Fruit fly (Drosophila melanogaster): ENCODE data around the gene nAChRalpha5.

The nAChRalpha5 gene

DNA sequence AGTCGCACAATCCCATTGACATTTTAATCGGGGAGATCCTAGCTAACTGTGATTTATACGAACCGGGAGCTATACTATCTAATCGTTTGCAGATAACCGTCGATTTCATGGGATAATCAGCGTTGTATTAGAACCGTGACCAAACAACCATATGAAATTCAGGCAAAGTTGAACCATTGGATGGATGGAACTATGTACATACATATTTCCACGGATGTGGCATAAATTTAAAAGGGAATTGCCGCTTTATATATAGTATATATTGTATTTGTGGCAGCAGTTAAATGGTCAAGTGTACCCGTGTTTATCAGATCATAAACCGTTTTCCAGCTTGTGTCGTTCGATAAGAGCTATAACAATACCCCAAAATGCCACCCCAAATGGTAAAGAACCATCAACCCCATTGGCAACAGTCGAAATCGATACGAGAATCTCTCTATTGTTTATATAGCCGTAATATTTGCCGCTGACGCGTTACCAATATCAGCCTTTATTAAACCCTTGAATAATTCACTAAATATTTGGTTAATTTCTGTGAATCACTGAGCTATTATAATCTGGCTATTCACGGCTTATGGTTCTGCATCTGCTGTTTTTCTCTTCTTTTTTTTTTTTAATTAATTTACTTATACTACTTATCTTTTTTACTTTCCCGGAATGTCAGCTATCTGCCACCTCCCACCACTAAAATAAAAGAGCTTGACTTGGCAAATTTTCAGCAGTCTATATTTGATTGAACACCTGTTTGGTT, 27.5 kb upstream of the nAChRalpha5 start, which contains the start of gene bgm:
Gene bgm (plus strand): TSS at position 701 of the 751 bp plus-strand sequence.
- TF ChIP-seq Ets98B (GFP tag; IDR thresholded peaks at IDR 0.05) = no peak

DNA sequence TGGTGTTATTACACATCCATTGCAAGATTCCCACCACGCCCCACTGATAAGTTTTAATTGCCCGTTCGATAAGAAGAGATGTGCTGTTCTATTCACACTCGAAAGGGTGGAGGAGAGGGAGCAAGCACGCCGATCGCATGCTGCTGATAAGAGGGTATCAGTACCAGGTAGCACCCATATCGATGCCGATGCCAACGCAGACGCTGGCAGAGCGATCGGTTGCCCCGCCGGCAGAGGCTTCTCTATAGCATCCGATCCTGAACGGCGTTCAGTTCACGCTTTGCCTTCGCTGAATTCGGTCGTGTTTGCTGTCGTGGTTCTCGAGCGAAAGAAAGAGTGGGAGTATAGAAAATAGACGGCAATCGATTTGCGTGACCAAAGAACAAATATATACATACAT, 26.5 kb upstream of the nAChRalpha5 start:
- no peak for TF ChIP-seq CG8159 (tag; optimal IDR thresholded peaks at IDR 0.05)

DNA sequence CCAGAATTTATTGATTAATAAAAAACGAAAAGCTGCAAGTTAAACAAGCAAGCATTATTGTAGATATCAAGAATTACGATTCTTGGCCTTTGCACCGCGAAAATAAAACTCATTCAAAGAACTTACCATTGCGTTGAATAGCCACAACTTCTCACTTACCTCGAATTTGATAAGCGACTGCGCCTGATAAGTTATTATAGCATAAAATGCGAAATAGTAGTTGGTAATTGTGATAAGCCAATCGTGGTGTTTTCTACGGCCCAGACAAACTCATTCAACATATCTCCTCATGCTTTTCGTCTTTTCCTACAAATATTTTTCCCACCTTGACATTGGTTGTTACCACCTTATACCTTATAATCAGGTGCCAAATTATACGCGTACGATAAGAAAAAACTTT, 24.9 kb upstream of the nAChRalpha5 start:
- TF ChIP-seq CG14655 (GFP tag; optimal IDR thresholded peaks at IDR 0.05) = no peak
- no peak for TF ChIP-seq CG9948 (tag; optimal IDR thresholded peaks at IDR 0.05)
- TF ChIP-seq CG34367 (tag; optimal IDR thresholded peaks at IDR 0.05) = no peak
- no peak for TF ChIP-seq Snoo (tag; optimal IDR thresholded peaks at IDR 0.05)
- TF ChIP-seq CG4496 (GFP tag; IDR thresholded peaks at IDR 0.05) = no peak
- TF ChIP-seq EcR (GFP tag; optimal IDR thresholded peaks at IDR 0.05) = no peak
- no peak for TF ChIP-seq D1 (tag; optimal IDR thresholded peaks at IDR 0.05)
- no peak for TF ChIP-seq Pif1B (GFP tag; optimal IDR thresholded peaks at IDR 0.05)
- no peak for TF ChIP-seq CG8159 (tag; optimal IDR thresholded peaks at IDR 0.05)
- TF ChIP-seq CG15710 (tag; optimal IDR thresholded peaks at IDR 0.05) = no peak
- TF ChIP-seq CG17806 (tag; optimal IDR thresholded peaks at IDR 0.05) = no peak
- TF ChIP-seq Ets98B (GFP tag; IDR thresholded peaks at IDR 0.05) = no peak
- TF ChIP-seq rn (GFP tag; IDR thresholded peaks at IDR 0.05) = no peak
- no peak for TF ChIP-seq CG10348 (GFP tag; IDR thresholded peaks at IDR 0.05)
- no peak for TF ChIP-seq Pif1A (GFP tag; optimal IDR thresholded peaks at IDR 0.05)
- TF ChIP-seq fd96Ca (GFP tag; IDR thresholded peaks at IDR 0.05) = no peak
- TF ChIP-seq CG32121 (GFP tag; IDR thresholded peaks at IDR 0.05) = no peak
- no peak for TF ChIP-seq CG13204 (GFP tag; optimal IDR thresholded peaks at IDR 0.05)
- TF ChIP-seq gl (tag; optimal IDR thresholded peaks at IDR 0.05) = no peak

DNA sequence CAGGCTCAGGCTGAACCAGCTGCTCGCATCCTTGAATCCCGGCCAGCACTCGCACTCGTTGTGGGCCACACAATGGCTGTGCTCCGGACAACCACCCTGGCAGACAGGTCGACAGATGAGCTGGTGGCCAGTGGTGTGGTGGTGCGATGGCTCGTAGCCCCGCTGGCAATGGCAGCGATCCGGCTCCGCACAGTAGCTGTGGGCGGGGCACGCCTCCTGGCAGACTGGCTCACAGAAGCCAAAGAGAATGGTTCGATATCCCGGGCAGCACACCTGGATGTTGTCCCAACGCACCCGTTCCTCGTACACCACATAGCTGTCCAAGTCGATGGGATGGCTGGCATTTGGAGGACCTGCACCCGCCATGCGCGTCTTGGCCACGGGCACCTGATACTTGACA, 20.3 kb upstream of the nAChRalpha5 start:
- TF ChIP-seq CG4496 (GFP tag; IDR thresholded peaks at IDR 0.05) = no peak
- no peak for TF ChIP-seq EcR (GFP tag; optimal IDR thresholded peaks at IDR 0.05)
- no peak for TF ChIP-seq rn (GFP tag; IDR thresholded peaks at IDR 0.05)
- no peak for TF ChIP-seq fd96Ca (GFP tag; IDR thresholded peaks at IDR 0.05)
- no peak for TF ChIP-seq CG15710 (tag; optimal IDR thresholded peaks at IDR 0.05)
- TF ChIP-seq CG12605 (GFP tag; IDR thresholded peaks at IDR 0.05) = no peak
- TF ChIP-seq CG17806 (tag; optimal IDR thresholded peaks at IDR 0.05) = no peak
- TF ChIP-seq CG10348 (GFP tag; IDR thresholded peaks at IDR 0.05) = no peak
- no peak for TF ChIP-seq CG32121 (GFP tag; IDR thresholded peaks at IDR 0.05)
- TF ChIP-seq Pif1B (GFP tag; optimal IDR thresholded peaks at IDR 0.05) = no peak
- TF ChIP-seq Pif1A (GFP tag; optimal IDR thresholded peaks at IDR 0.05) = no peak
- no peak for TF ChIP-seq CG8301 (tag; optimal IDR thresholded peaks at IDR 0.05)
- TF ChIP-seq CG9948 (tag; optimal IDR thresholded peaks at IDR 0.05) = no peak
- no peak for TF ChIP-seq CG13204 (GFP tag; optimal IDR thresholded peaks at IDR 0.05)
- no peak for TF ChIP-seq CG8159 (tag; optimal IDR thresholded peaks at IDR 0.05)
- no peak for TF ChIP-seq CG14655 (GFP tag; optimal IDR thresholded peaks at IDR 0.05)

DNA sequence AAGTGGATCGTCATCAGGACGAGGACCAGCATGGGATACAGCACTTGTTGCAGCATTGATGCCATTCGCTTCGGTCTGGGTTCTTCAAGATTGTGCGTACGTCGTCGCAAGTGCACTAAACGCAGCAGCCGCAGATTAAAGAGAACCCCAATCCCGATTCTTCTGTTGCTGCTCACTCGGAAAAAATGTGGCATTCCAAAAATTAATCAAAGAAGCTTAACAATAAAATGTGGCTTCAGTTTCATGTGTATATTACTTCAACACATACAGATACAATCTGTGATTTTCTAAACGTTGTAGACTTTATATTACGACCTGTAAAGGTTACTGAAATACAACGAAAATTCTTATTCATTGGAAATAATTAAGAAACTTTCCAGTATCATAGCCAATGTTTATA, 19.9 kb upstream of the nAChRalpha5 start, which contains the start of gene NimC3:
Gene NimC3 (minus strand): TSS at position 101 of the 400 bp plus-strand sequence.
- TF ChIP-seq CG34367 (tag; optimal IDR thresholded peaks at IDR 0.05) = no peak
- TF ChIP-seq CG9948 (tag; optimal IDR thresholded peaks at IDR 0.05) = peak; percentile 27
- no peak for TF ChIP-seq rn (GFP tag; IDR thresholded peaks at IDR 0.05)
- TF ChIP-seq Ets98B (GFP tag; IDR thresholded peaks at IDR 0.05) = no peak
- TF ChIP-seq CG14655 (GFP tag; optimal IDR thresholded peaks at IDR 0.05) = peak; percentile 46
- peak; percentile 41 for TF ChIP-seq CG8159 (tag; optimal IDR thresholded peaks at IDR 0.05)
- TF ChIP-seq Pif1B (GFP tag; optimal IDR thresholded peaks at IDR 0.05) = no peak
- TF ChIP-seq CG4496 (GFP tag; IDR thresholded peaks at IDR 0.05) = no peak
- TF ChIP-seq CG13204 (GFP tag; optimal IDR thresholded peaks at IDR 0.05) = no peak
- peak; percentile 19 for TF ChIP-seq CG8301 (tag; optimal IDR thresholded peaks at IDR 0.05)
- TF ChIP-seq CG12605 (GFP tag; IDR thresholded peaks at IDR 0.05) = no peak
- no peak for TF ChIP-seq CG10348 (GFP tag; IDR thresholded peaks at IDR 0.05)

DNA sequence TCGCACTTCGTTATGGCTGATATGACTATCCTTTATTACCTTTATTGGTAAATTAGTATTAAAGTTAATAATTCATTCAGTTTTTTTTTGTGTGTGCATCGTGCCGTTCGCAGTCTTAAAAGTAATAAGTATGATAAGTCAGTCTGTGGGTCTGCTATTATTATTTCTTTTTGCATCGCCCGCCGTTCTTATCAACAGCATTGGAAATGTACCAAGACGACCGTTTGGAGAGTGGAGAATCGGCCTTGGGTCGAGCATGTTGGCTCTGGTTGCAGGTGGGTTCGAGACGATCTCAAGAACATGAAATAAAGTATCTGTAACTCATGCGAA, 19.5 kb upstream of the nAChRalpha5 start:
- TF ChIP-seq Pif1A (GFP tag; optimal IDR thresholded peaks at IDR 0.05) = no peak
- no peak for TF ChIP-seq CG10348 (GFP tag; IDR thresholded peaks at IDR 0.05)
- TF ChIP-seq CG32121 (GFP tag; IDR thresholded peaks at IDR 0.05) = no peak

DNA sequence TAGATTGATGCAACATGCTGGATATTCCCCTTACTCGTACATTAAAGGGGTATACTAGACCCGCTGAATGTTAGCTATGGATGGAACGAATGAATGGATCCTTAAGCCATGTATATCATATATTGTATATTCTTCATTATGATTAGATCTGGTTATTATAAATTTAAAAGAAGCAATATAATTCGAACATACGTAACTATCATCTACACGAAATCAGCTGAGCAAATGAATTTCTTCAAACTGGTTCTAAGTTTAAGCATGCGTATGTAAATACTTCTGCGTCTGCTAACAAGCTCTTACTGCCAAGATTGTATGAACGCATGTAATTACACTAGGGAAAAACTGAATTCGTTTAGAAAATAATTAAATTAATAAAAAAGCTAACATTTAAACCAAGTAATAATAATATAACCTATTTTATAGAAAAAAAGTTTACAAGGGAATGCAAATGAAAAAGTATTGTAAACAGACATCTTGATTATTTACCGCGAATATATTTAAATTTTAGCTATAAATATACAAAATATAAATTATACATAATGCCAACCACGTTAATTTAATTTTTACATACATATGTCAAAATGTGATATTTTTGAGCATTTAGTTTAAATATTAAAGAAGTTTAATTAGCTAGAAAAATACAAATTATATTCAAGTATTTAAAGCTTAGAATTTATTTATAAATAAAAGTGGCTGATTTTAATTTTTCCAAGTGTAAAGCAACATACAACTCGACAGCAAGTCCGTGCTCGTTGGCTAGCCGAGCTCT, 18.9 kb upstream of the nAChRalpha5 start:
- TF ChIP-seq gl (tag; optimal IDR thresholded peaks at IDR 0.05) (peak; percentile 51), Pif1A (GFP tag; optimal IDR thresholded peaks at IDR 0.05) (peak; percentile 75), CG15710 (tag; optimal IDR thresholded peaks at IDR 0.05) (peak; percentile 65), D1 (tag; optimal IDR thresholded peaks at IDR 0.05) (peak; percentile 51), EcR (GFP tag; optimal IDR thresholded peaks at IDR 0.05) (no peak), fd96Ca (GFP tag; IDR thresholded peaks at IDR 0.05) (peak; percentile 73; the same call in 2 of the 3 replicates), CG8301 (tag; optimal IDR thresholded peaks at IDR 0.05) (peak; percentile 76), Pif1B (GFP tag; optimal IDR thresholded peaks at IDR 0.05) (peak; percentile 74), CG8159 (tag; optimal IDR thresholded peaks at IDR 0.05) (peak; percentile 78), CG10348 (GFP tag; IDR thresholded peaks at IDR 0.05) (no peak), CG9948 (tag; optimal IDR thresholded peaks at IDR 0.05) (peak; percentile 74), CG4496 (GFP tag; IDR thresholded peaks at IDR 0.05) (peak; percentile 92), CG14655 (GFP tag; optimal IDR thresholded peaks at IDR 0.05) (peak; percentile 66), rn (GFP tag; IDR thresholded peaks at IDR 0.05) (0 out of 2 replicates have a peak, but pooled peaks have one; percentile 21), CG34367 (tag; optimal IDR thresholded peaks at IDR 0.05) (peak; percentile 35), CG17806 (tag; optimal IDR thresholded peaks at IDR 0.05) (peak; percentile 60), Ets98B (GFP tag; IDR thresholded peaks at IDR 0.05) (peak; percentile 86), Snoo (tag; optimal IDR thresholded peaks at IDR 0.05) (peak; percentile 0), CG12605 (GFP tag; IDR thresholded peaks at IDR 0.05) (peak; percentile 62; the same call in 1 of the 2 replicates), CG32121 (GFP tag; IDR thresholded peaks at IDR 0.05) (peak; percentile 82), CG13204 (GFP tag; optimal IDR thresholded peaks at IDR 0.05) (no peak)
